Fruit fly (Drosophila melanogaster): ENCODE measurements around the gene CG4572.

CG4572 gene

DNA sequence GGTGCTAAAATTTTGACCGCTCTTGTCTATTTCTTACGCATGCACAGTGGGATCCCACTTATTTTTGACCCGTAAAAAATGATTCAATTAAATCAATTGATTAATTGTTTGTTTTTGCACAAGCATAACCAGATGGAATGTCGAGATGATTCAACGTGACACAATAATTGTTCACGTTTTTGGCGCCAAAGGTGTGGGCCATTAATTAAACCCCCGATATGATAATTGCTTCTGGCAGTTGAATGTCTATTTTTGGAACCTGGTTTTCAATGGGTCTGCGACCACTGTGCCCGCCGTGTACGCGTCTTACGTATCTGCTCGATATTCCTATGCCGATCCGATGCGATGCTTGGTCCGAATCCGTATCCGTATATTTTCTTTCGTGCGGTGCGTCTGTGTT, 27.9 kb upstream of the CG4572 start (continued):
- TF ChIP-seq HLH54F (GFP tag; optimal IDR thresholded peaks at IDR 0.05), result peak; percentile 55
- peak; percentile 42 for TF ChIP-seq Camta (GFP tag; optimal IDR thresholded peaks at IDR 0.05)
- TF ChIP-seq Xbp1 (GFP tag; optimal IDR thresholded peaks at IDR 0.05), result peak; percentile 69
- peak; percentile 47; the same call in 1 of the 3 replicates for TF ChIP-seq CG14860 (GFP tag; IDR thresholded peaks at IDR 0.05; ENCODE audit: partially characterized antibody)
- TF ChIP-seq CG31388 (GFP tag; optimal IDR thresholded peaks at IDR 0.05), result no peak
- peak in 1 of 2 experiments; percentile 75 for TF ChIP-seq bsh (GFP tag; optimal IDR thresholded peaks at IDR 0.05)
- peak; percentile 81 for TF ChIP-seq CG11695 (GFP tag; IDR thresholded peaks at IDR 0.05)
- TF ChIP-seq CG13424 (tag; optimal IDR thresholded peaks at IDR 0.05), result peak; percentile 68
- peak; percentile 73; the same call in 2 of the 3 replicates for TF ChIP-seq Aef1 (GFP tag; IDR thresholded peaks at IDR 0.05)
- no peak for TF ChIP-seq CG14965 (GFP tag; optimal IDR thresholded peaks at IDR 0.05; ENCODE audit: borderline replicate concordance)
- peak; percentile 84 for TF ChIP-seq CG17361 (GFP tag; IDR thresholded peaks at IDR 0.05)
- TF ChIP-seq gro (GFP tag; optimal IDR thresholded peaks at IDR 0.05), result peak; percentile 26
- no peak for TF ChIP-seq cad (GFP tag; optimal IDR thresholded peaks at IDR 0.05)
- TF ChIP-seq gsb (GFP tag; IDR thresholded peaks at IDR 0.05), result no peak; the same call in 1 of the 2 replicates
- peak; percentile 71; the same call in 1 of the 3 replicates for TF ChIP-seq ken (GFP tag; IDR thresholded peaks at IDR 0.05)
- TF ChIP-seq Sox100B (GFP tag; optimal IDR thresholded peaks at IDR 0.05), result peak; percentile 51
- peak; percentile 57 for TF ChIP-seq ap (GFP tag; IDR thresholded peaks at IDR 0.05)
- peak; percentile 51 for TF ChIP-seq Spps (tag; optimal IDR thresholded peaks at IDR 0.05)
- peak; percentile 68 for TF ChIP-seq CG11696 (GFP tag; IDR thresholded peaks at IDR 0.05)
- TF ChIP-seq NC2β (GFP tag; optimal IDR thresholded peaks at IDR 0.05), result peak; percentile 73
- TF ChIP-seq Trl (optimal IDR thresholded peaks at IDR 0.05), result no peak
- peak; percentile 78 for TF ChIP-seq Trl (GFP tag; optimal IDR thresholded peaks at IDR 0.05)
- TF ChIP-seq salm (tag; optimal IDR thresholded peaks at IDR 0.05), result peak; percentile 60
- TF ChIP-seq CG4854 (GFP tag; optimal IDR thresholded peaks at IDR 0.05), result peak; percentile 38
- peak; percentile 71 for TF ChIP-seq Optix (GFP tag; IDR thresholded peaks at IDR 0.05)
- TF ChIP-seq Abd-B (GFP tag; optimal IDR thresholded peaks at IDR 0.05), result no peak
- peak; percentile 65 for TF ChIP-seq NfI (GFP tag; optimal IDR thresholded peaks at IDR 0.05)
- TF ChIP-seq vvl (GFP tag; IDR thresholded peaks at IDR 0.05), result peak; percentile 85
- peak; percentile 58; the same call in 1 of the 2 replicates for TF ChIP-seq CG17328 (GFP tag; IDR thresholded peaks at IDR 0.05)
- no peak for TF ChIP-seq yki (optimal IDR thresholded peaks at IDR 0.05)
- TF ChIP-seq wek (GFP tag; optimal IDR thresholded peaks at IDR 0.05), result peak; percentile 66
- peak; percentile 75 for TF ChIP-seq sob (GFP tag; IDR thresholded peaks at IDR 0.05)
- TF ChIP-seq Dip2 (GFP tag; IDR thresholded peaks at IDR 0.05), result no peak
- TF ChIP-seq Bgb (GFP tag; IDR thresholded peaks at IDR 0.05; ENCODE audit: partially characterized antibody), result peak; percentile 41
- TF ChIP-seq CG9609 (GFP tag; optimal IDR thresholded peaks at IDR 0.05), result peak; percentile 71
- no peak for TF ChIP-seq ftz-f1 (GFP tag; optimal IDR thresholded peaks at IDR 0.05)
- TF ChIP-seq CG10979 (tag; optimal IDR thresholded peaks at IDR 0.05), result peak; percentile 67
- TF ChIP-seq jing (GFP tag; optimal IDR thresholded peaks at IDR 0.05), result peak; percentile 41
- TF ChIP-seq croc (GFP tag; conservative IDR thresholded peaks at IDR 0.05), result peak; percentile 59
- TF ChIP-seq CG5953 (GFP tag; IDR thresholded peaks at IDR 0.05), result no peak
- peak; percentile 45 for TF ChIP-seq CG12236 (GFP tag; optimal IDR thresholded peaks at IDR 0.05)
- peak; percentile 69 for TF ChIP-seq slbo (GFP tag; IDR thresholded peaks at IDR 0.05)
- TF ChIP-seq CG13296 (GFP tag; optimal IDR thresholded peaks at IDR 0.05), result peak; percentile 62
- peak; percentile 64; the same call in 1 of the 2 replicates for TF ChIP-seq ranshi (GFP tag; IDR thresholded peaks at IDR 0.05)
- TF ChIP-seq CG7786 (GFP tag; optimal IDR thresholded peaks at IDR 0.05), result peak; percentile 68
- no peak for TF ChIP-seq CG10431 (GFP tag; optimal IDR thresholded peaks at IDR 0.05)
- peak; percentile 96 for TF ChIP-seq sens (GFP tag)
- TF ChIP-seq her (GFP tag; optimal IDR thresholded peaks at IDR 0.05), result peak; percentile 57
- peak; percentile 45 for TF ChIP-seq repo (GFP tag; optimal IDR thresholded peaks at IDR 0.05)
- peak; percentile 17 for TF ChIP-seq Fer2 (tag; optimal IDR thresholded peaks at IDR 0.05)
- TF ChIP-seq tup (GFP tag; optimal IDR thresholded peaks at IDR 0.05), result no peak
- TF ChIP-seq gt (GFP tag; IDR thresholded peaks at IDR 0.05), result peak; percentile 26; the same call in 1 of the 2 replicates
